Worm (Caenorhabditis elegans): ENCODE measurements around the gene coq-5.

Gene coq-5

ce11 chrIII:7854494-7855184, 3.6 kb downstream of the coq-5 start, which contains the start of gene rpl-35 (continued):
- peak; percentile 99 for TF ChIP-seq nhr-237 (tag; optimal IDR thresholded peaks at IDR 0.05)
- peak; percentile 100 for TF ChIP-seq ceh-8 (GFP tag; optimal IDR thresholded peaks at IDR 0.05)
- TF ChIP-seq lsy-2 (tag; optimal IDR thresholded peaks at IDR 0.05) = peak; percentile 98 to 99
- peak; percentile 61 for TF ChIP-seq Y116A8C.19 (tag; optimal IDR thresholded peaks at IDR 0.05; ENCODE audit: borderline replicate concordance)
- TF ChIP-seq skn-1 (tag; optimal IDR thresholded peaks at IDR 0.05) = peak; percentile 99
- peak; percentile 98 for TF ChIP-seq vab-15 (tag; optimal IDR thresholded peaks at IDR 0.05)
- TF ChIP-seq hlh-17 (GFP tag; optimal IDR thresholded peaks at IDR 0.05; ENCODE audit: borderline replicate concordance) = peak; percentile 79
- TF ChIP-seq lin-35 (GFP tag; optimal IDR thresholded peaks at IDR 0.05) = peak; percentile 100
- TF ChIP-seq irx-1 (tag; optimal IDR thresholded peaks at IDR 0.05) = peak; percentile 99
- no peak for TF ChIP-seq tlp-1 (tag; optimal IDR thresholded peaks at IDR 0.05)
- TF ChIP-seq blmp-1 (tag; optimal IDR thresholded peaks at IDR 0.05) = peak; percentile 95
- TF ChIP-seq jun-1 (tag; optimal IDR thresholded peaks at IDR 0.05) = peak; percentile 99
- TF ChIP-seq ets-5 (GFP tag; IDR thresholded peaks at IDR 0.05) = peak; percentile 88; the same call in 1 of the 2 replicates
- peak; percentile 98 for TF ChIP-seq nhr-11 (tag; optimal IDR thresholded peaks at IDR 0.05)
- TF ChIP-seq ceh-82 (tag; optimal IDR thresholded peaks at IDR 0.05) = peak; percentile 100
- peak; percentile 100 for TF ChIP-seq nhr-77 (tag; optimal IDR thresholded peaks at IDR 0.05)

- TF ChIP-seq efl-1 (optimal IDR thresholded peaks at IDR 0.05) (peak in 1 of 2 experiments; percentile 24), efl-1 (GFP tag; optimal IDR thresholded peaks at IDR 0.05 in 1 of 2) (peak in 1 of 2 experiments; percentile 75), nhr-71 (tag; optimal IDR thresholded peaks at IDR 0.05) (peak; percentile 23), ama-1 (optimal IDR thresholded peaks at IDR 0.05) (no peak), lir-3 (tag; optimal IDR thresholded peaks at IDR 0.05; ENCODE audit: poor library complexity) (no peak), F16B12.6 (tag; optimal IDR thresholded peaks at IDR 0.05) (no peak), lin-14 (GFP tag; optimal IDR thresholded peaks at IDR 0.05) (peak; percentile 74), lsy-2 (tag; optimal IDR thresholded peaks at IDR 0.05) (peak; percentile 2 to 38), rnt-1 (tag; optimal IDR thresholded peaks at IDR 0.05) (peak; percentile 41), isw-1 (GFP tag; IDR thresholded peaks at IDR 0.05) (no peak), nhr-20 (tag; optimal IDR thresholded peaks at IDR 0.05) (no peak)
These were observed 10.1 kb downstream of the coq-5 start for ce11 chrIII:7848173-7848572.

- TF ChIP-seq C16A3.4 (tag; optimal IDR thresholded peaks at IDR 0.05) (no peak), sptf-1 (tag; optimal IDR thresholded peaks at IDR 0.05) (no peak), ceh-88 (GFP tag; IDR thresholded peaks at IDR 0.05) (no peak), hlh-4 (tag; optimal IDR thresholded peaks at IDR 0.05) (no peak), unc-130 (tag; optimal IDR thresholded peaks at IDR 0.05) (no peak), efl-3 (GFP tag; optimal IDR thresholded peaks at IDR 0.05) (no peak), xbp-1 (tag; optimal IDR thresholded peaks at IDR 0.05) (no peak), hpl-2 (GFP tag; optimal IDR thresholded peaks at IDR 0.05) (no peak), pax-3 (tag; optimal IDR thresholded peaks at IDR 0.05) (no peak), fkh-8 (tag; optimal IDR thresholded peaks at IDR 0.05) (no peak), elt-3 (tag; optimal IDR thresholded peaks at IDR 0.05) (no peak), sup-37 (GFP tag; optimal IDR thresholded peaks at IDR 0.05) (no peak), grh-1 (GFP tag; IDR thresholded peaks at IDR 0.05) (no peak), ztf-11 (tag; optimal IDR thresholded peaks at IDR 0.05) (no peak), blmp-1 (tag; optimal IDR thresholded peaks at IDR 0.05) (no peak), nhr-28 (tag; optimal IDR thresholded peaks at IDR 0.05) (no peak), mdl-1 (tag; optimal IDR thresholded peaks at IDR 0.05) (no peak)
These were observed 14.7 kb downstream of the coq-5 start, which contains the start of gene ZK652.8 for ce11 chrIII:7843536-7843935. TSS of gene ZK652.8 (minus strand) at chrIII:7843636.

All from whole organism, L1 larva.